Worm (Caenorhabditis elegans) whole organism, L3 larva: ENCODE data around the gene T28D6.4.

ENCODE experiments used
- R02D3.7 ChIP-seq: fragments of 150-350 bp; optimal IDR thresholded peaks from 2 replicates; lab custom pipeline; 2014; ENCODE audit warnings: missing biosample characterization, missing genetic modification characterization
- ZK546.5 ChIP-seq: sonication (generic microtip); optimal IDR thresholded peaks from 2 replicates; lab custom pipeline; 2017; ENCODE audit warnings: missing biosample characterization, missing genetic modification characterization
- ceh-16 ChIP-seq: sonication (generic microtip); optimal IDR thresholded peaks from 2 replicates; lab custom pipeline; 2017; ENCODE audit warnings: missing biosample characterization, missing genetic modification characterization
- ceh-28 ChIP-seq: fragments of 150-350 bp; optimal IDR thresholded peaks from 2 replicates; lab custom pipeline; 2014; ENCODE audit warnings: missing biosample characterization, missing genetic modification reagents, missing genetic modification characterization
- ceh-82 ChIP-seq: fragments of 150-350 bp; optimal IDR thresholded peaks from 2 replicates; lab custom pipeline; 2014; ENCODE audit warnings: missing biosample characterization, missing genetic modification characterization
- daf-12 ChIP-seq: fragments of 150-350 bp; optimal IDR thresholded peaks from 2 replicates; lab custom pipeline; 2014; ENCODE audit warnings: missing biosample characterization, missing genetic modification reagents, missing genetic modification characterization
- egl-27 ChIP-seq: sonication (generic microtip); optimal IDR thresholded peaks from 4 replicates; lab custom pipeline; 2017; ENCODE audit warnings: missing biosample characterization, missing genetic modification reagents, missing genetic modification characterization
- egl-5 ChIP-seq: fragments of 150-350 bp; optimal IDR thresholded peaks from 2 replicates; lab custom pipeline; 2017; ENCODE audit warnings: missing biosample characterization, missing genetic modification reagents, missing genetic modification characterization, inconsistent platforms
- elt-1 ChIP-seq: fragments of 150-350 bp; optimal IDR thresholded peaks from 2 replicates; lab custom pipeline; 2014; ENCODE audit warnings: missing biosample characterization, missing genetic modification characterization
- elt-2 ChIP-seq: sonication (generic microtip); optimal IDR thresholded peaks from 2 replicates; lab custom pipeline; 2016; ENCODE audit warnings: missing genetic modification reagents, mild to moderate bottlenecking, missing genetic modification characterization, missing compliant biosample characterization
- elt-3 ChIP-seq, 3 experiments: fragments of 150-350 bp in 1 of 3; sonication (generic microtip) in 2 of 3; optimal IDR thresholded peaks; 2 replicates in 2 of 3; 4 replicates in 1 of 3; lab custom pipeline; 2014 to 2017; ENCODE audit warnings: missing biosample characterization in 3 of 3, missing genetic modification characterization in 3 of 3
- eor-1 ChIP-seq, 2 experiments: fragments of 150-350 bp; optimal IDR thresholded peaks; 2 replicates each; lab custom pipeline; 2014 to 2018; ENCODE audit warnings: missing biosample characterization in 2 of 2, missing genetic modification characterization in 2 of 2
- fkh-10 ChIP-seq: sonication (generic microtip); optimal IDR thresholded peaks from 2 replicates; lab custom pipeline; 2017; ENCODE audit warnings: missing biosample characterization, missing genetic modification reagents, missing genetic modification characterization
- fkh-2 ChIP-seq: fragments of 150-350 bp; optimal IDR thresholded peaks from 2 replicates; lab custom pipeline; 2014; ENCODE audit warnings: missing biosample characterization, missing genetic modification reagents, missing genetic modification characterization
- fos-1 ChIP-seq: fragments of 150-350 bp; optimal IDR thresholded peaks from 2 replicates; lab custom pipeline; 2014; ENCODE audit warnings: missing biosample characterization, missing genetic modification characterization
- hmg-11 ChIP-seq: sonication (generic microtip); optimal IDR thresholded peaks from 2 replicates; lab custom pipeline; 2016; ENCODE audit warnings: missing genetic modification characterization, missing compliant biosample characterization
- jun-1 ChIP-seq: fragments of 150-350 bp; optimal IDR thresholded peaks from 2 replicates; lab custom pipeline; 2014; ENCODE audit warnings: missing biosample characterization, missing genetic modification reagents, missing genetic modification characterization
- lin-15B ChIP-seq: fragments of 150-350 bp; optimal IDR thresholded peaks from 2 replicates; lab custom pipeline; 2014; ENCODE audit warnings: missing biosample characterization, missing genetic modification characterization
- lin-39 ChIP-seq: fragments of 150-350 bp; optimal IDR thresholded peaks from 2 replicates; lab custom pipeline; 2018; ENCODE audit warnings: missing biosample characterization, missing genetic modification reagents, missing genetic modification characterization
- mdl-1 ChIP-seq: fragments of 150-350 bp; optimal IDR thresholded peaks from 2 replicates; lab custom pipeline; 2014; ENCODE audit warnings: missing biosample characterization, missing genetic modification characterization
- mml-1 ChIP-seq: fragments of 150-350 bp; sonication (generic microtip); optimal IDR thresholded peaks from 3 replicates; lab custom pipeline; 2014; ENCODE audit warnings: missing biosample characterization, missing genetic modification characterization
- nfya-1 ChIP-seq: sonication (generic microtip); optimal IDR thresholded peaks from 2 replicates; lab custom pipeline; 2017; ENCODE audit warnings: missing genetic modification characterization, mild to moderate bottlenecking, missing compliant biosample characterization, antibody characterized with exemption, moderate library complexity; ENCODE audit not compliant: insufficient read depth
- nhr-11 ChIP-seq: fragments of 150-350 bp; optimal IDR thresholded peaks from 2 replicates; lab custom pipeline; 2014; ENCODE audit warnings: missing biosample characterization, missing genetic modification characterization
- nhr-23 ChIP-seq: fragments of 150-350 bp; optimal IDR thresholded peaks from 2 replicates; lab custom pipeline; 2014; ENCODE audit warnings: missing biosample characterization, missing genetic modification reagents, missing genetic modification characterization
- nhr-237 ChIP-seq: fragments of 150-350 bp; optimal IDR thresholded peaks from 2 replicates; lab custom pipeline; 2014; ENCODE audit warnings: missing biosample characterization, missing genetic modification characterization
- nhr-25 ChIP-seq: sonication (generic microtip); optimal IDR thresholded peaks from 2 replicates; lab custom pipeline; 2017; ENCODE audit warnings: missing biosample characterization, missing genetic modification characterization
- nhr-28 ChIP-seq: fragments of 150-350 bp; optimal IDR thresholded peaks from 2 replicates; lab custom pipeline; 2014; ENCODE audit warnings: missing biosample characterization, missing genetic modification characterization
- nhr-43 ChIP-seq: sonication (generic microtip); optimal IDR thresholded peaks from 2 replicates; lab custom pipeline; 2016; ENCODE audit warnings: mild to moderate bottlenecking, missing genetic modification characterization, missing compliant biosample characterization; ENCODE audit not compliant: poor library complexity, severe bottlenecking
- nhr-67 ChIP-seq: fragments of 150-350 bp; optimal IDR thresholded peaks from 2 replicates; lab custom pipeline; 2014; ENCODE audit warnings: missing biosample characterization, missing genetic modification characterization
- nhr-76 ChIP-seq: fragments of 150-350 bp; sonication (generic microtip); optimal IDR thresholded peaks from 5 replicates; lab custom pipeline; 2014; ENCODE audit warnings: missing biosample characterization, missing genetic modification characterization
- nhr-77 ChIP-seq: fragments of 150-350 bp; optimal IDR thresholded peaks from 2 replicates; lab custom pipeline; 2014; ENCODE audit warnings: missing biosample characterization, missing genetic modification characterization
- pha-4 ChIP-seq: fragments of 150-350 bp; optimal IDR thresholded peaks from 2 replicates; lab custom pipeline; 2014; ENCODE audit warnings: missing biosample characterization, missing genetic modification reagents, missing genetic modification characterization
- pqm-1 ChIP-seq: fragments of 150-350 bp; optimal IDR thresholded peaks from 2 replicates; lab custom pipeline; 2017; ENCODE audit warnings: missing biosample characterization, missing genetic modification characterization, inconsistent platforms
- skn-1 ChIP-seq: fragments of 150-350 bp; optimal IDR thresholded peaks from 2 replicates; lab custom pipeline; 2014; ENCODE audit warnings: missing biosample characterization, missing genetic modification characterization
- snpc-4 ChIP-seq: fragments of 150-350 bp; optimal IDR thresholded peaks from 2 replicates; lab custom pipeline; 2014; ENCODE audit warnings: missing biosample characterization, missing genetic modification characterization
- unc-39 ChIP-seq: sonication (generic microtip); optimal IDR thresholded peaks from 4 replicates; lab custom pipeline; 2017; ENCODE audit warnings: missing biosample characterization, missing genetic modification characterization
- unc-62 ChIP-seq: fragments of 150-350 bp; sonication (generic microtip); optimal IDR thresholded peaks from 4 replicates; lab custom pipeline; 2014; ENCODE audit warnings: missing biosample characterization, missing genetic modification reagents, missing genetic modification characterization
- zag-1 ChIP-seq: fragments of 150-350 bp; optimal IDR thresholded peaks from 2 replicates; lab custom pipeline; 2014; ENCODE audit warnings: missing biosample characterization, missing genetic modification characterization
- ztf-4 ChIP-seq: fragments of 150-350 bp; optimal IDR thresholded peaks from 2 replicates; lab custom pipeline; 2014; ENCODE audit warnings: missing biosample characterization, missing genetic modification characterization

The T28D6.4 gene

ce11 chrIII:11352840-11353239, 7.4 kb upstream of the T28D6.4 start:
- TF ChIP-seq skn-1 (tag; lab: Kevin White, UChicago) (no peak), nhr-77 (tag; lab: Kevin White, UChicago) (no peak), ceh-82 (tag; lab: Kevin White, UChicago) (no peak), nhr-11 (tag; lab: Kevin White, UChicago) (no peak), elt-3 (tag; optimal IDR thresholded peaks at IDR 0.05; lab: Kevin White, UChicago) (no peak), mdl-1 (tag; lab: Kevin White, UChicago) (no peak), hmg-11 (tag; lab: Kevin White, UChicago) (no peak), elt-1 (tag; lab: Kevin White, UChicago) (no peak), egl-5 (no peak), pqm-1 (peak; percentile 41), fos-1 (no peak), unc-62 (GFP tag; lab: Kevin White, UChicago) (no peak), egl-27 (no peak), mml-1 (tag; lab: Kevin White, UChicago) (no peak), ceh-16 (tag; lab: Kevin White, UChicago) (no peak), nhr-76 (tag; lab: Kevin White, UChicago) (no peak), nhr-67 (tag; lab: Kevin White, UChicago) (no peak), elt-2 (tag; lab: Kevin White, UChicago) (peak; percentile 21), nfya-1 (tag; lab: Kevin White, UChicago) (peak; percentile 37), pha-4 (tag; lab: Kevin White, UChicago) (no peak), nhr-237 (no peak), nhr-43 (peak; percentile 43), R02D3.7 (no peak), daf-12 (no peak), ztf-4 (no peak), nhr-28 (no peak), lin-15B (tag; lab: Kevin White, UChicago) (peak; percentile 4), fkh-10 (no peak), lin-39 (peak; percentile 3), snpc-4 (tag; lab: Kevin White, UChicago) (no peak), nhr-25 (tag; lab: Kevin White, UChicago) (no peak), eor-1 (tag; optimal IDR thresholded peaks at IDR 0.05; lab: Kevin White, UChicago) (no peak), fkh-2 (tag; lab: Kevin White, UChicago) (no peak), jun-1 (no peak), ZK546.5 (tag; lab: Kevin White, UChicago) (no peak), zag-1 (tag; lab: Kevin White, UChicago) (no peak)

DNA sequence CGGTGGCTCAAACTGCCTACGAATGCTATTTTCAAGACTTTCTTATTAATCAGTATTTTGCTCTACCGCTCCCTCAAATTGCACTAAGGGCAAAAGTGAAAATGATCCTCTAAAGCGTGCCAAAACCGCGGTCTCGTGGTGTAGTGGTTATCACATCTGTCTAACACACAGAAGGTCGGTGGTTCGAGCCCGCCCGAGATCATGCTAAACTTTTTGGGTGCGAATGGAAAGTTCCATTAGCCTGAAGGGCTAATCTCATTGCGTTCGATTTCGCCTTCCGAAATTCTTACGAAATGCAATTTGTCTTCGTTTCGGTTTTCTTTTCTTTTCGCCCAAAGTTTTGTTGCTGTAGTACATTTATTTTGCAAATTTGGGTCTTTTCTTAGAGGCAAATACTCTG, 6.8 kb upstream of the T28D6.4 start:
- TF ChIP-seq ZK546.5 (tag; lab: Kevin White, UChicago) (no peak), elt-2 (tag; lab: Kevin White, UChicago) (peak; percentile 13), zag-1 (tag; lab: Kevin White, UChicago) (no peak), ceh-28 (tag; lab: Kevin White, UChicago) (no peak), lin-39 (peak; percentile 43), nhr-237 (no peak), pqm-1 (no peak), nfya-1 (tag; lab: Kevin White, UChicago) (peak; percentile 25), ceh-16 (tag; lab: Kevin White, UChicago) (no peak)

- TF ChIP-seq lin-39 = peak; percentile 12
- no peak for TF ChIP-seq ztf-4
Observed at ce11 chrIII:11355758-11356323, 4.4 kb upstream of the T28D6.4 start.

- TF ChIP-seq unc-39 (tag; lab: Kevin White, UChicago) = no peak
- peak; percentile 28 for TF ChIP-seq pha-4 (tag; lab: Kevin White, UChicago)
- TF ChIP-seq nhr-23 (tag; lab: Kevin White, UChicago) = peak; percentile 21
- TF ChIP-seq pqm-1 = peak; percentile 9
- TF ChIP-seq elt-2 (tag; lab: Kevin White, UChicago) = peak; percentile 58
- no peak for TF ChIP-seq ztf-4
- TF ChIP-seq nhr-11 (tag; lab: Kevin White, UChicago) = no peak
- TF ChIP-seq nfya-1 (tag; lab: Kevin White, UChicago) = peak; percentile 2
- TF ChIP-seq hmg-11 (tag; lab: Kevin White, UChicago) = peak; percentile 17
Observed at ce11 chrIII:11357418-11357817, 2.8 kb upstream of the T28D6.4 start.
